Fruit fly (Drosophila melanogaster): ENCODE results near the gene CG31441.

CG31441 gene

dm6 chr3R:11209801-11210402 is 26.2 kb upstream of the CG31441 start, which contains the start of the genes SdhC and Tctp (continued):
- no peak for TF ChIP-seq CrebB (tag; optimal IDR thresholded peaks at IDR 0.05)
- TF ChIP-seq Antp (GFP tag; optimal IDR thresholded peaks at IDR 0.05) = peak; percentile 22
- no peak for TF ChIP-seq CG6813 (GFP tag; optimal IDR thresholded peaks at IDR 0.05)
- peak; percentile 34 for TF ChIP-seq HmgD (GFP tag; optimal IDR thresholded peaks at IDR 0.05)
- no peak for TF ChIP-seq btn (GFP tag; optimal IDR thresholded peaks at IDR 0.05)
- TF ChIP-seq CG4360 (GFP tag; IDR thresholded peaks at IDR 0.05) = no peak
- peak; percentile 51 for TF ChIP-seq CG15269 (tag; optimal IDR thresholded peaks at IDR 0.05)
- TF ChIP-seq ase (GFP tag; IDR thresholded peaks at IDR 0.05) = no peak
- TF ChIP-seq CG8944 (GFP tag; optimal IDR thresholded peaks at IDR 0.05) = no peak
- peak; percentile 73 for TF ChIP-seq CG2120 (GFP tag; optimal IDR thresholded peaks at IDR 0.05)
- no peak for TF ChIP-seq CG4707 (GFP tag; optimal IDR thresholded peaks at IDR 0.05)
- TF ChIP-seq schlank (tag; optimal IDR thresholded peaks at IDR 0.05) = no peak
- peak; percentile 9 for TF ChIP-seq dmrt99B (tag; optimal IDR thresholded peaks at IDR 0.05)
- TF ChIP-seq tio (GFP tag; optimal IDR thresholded peaks at IDR 0.05) = no peak
- TF ChIP-seq CG2202 (tag; optimal IDR thresholded peaks at IDR 0.05) = peak; percentile 14
- peak; percentile 23; the same call in 1 of the 3 replicates for TF ChIP-seq ci (GFP tag; IDR thresholded peaks at IDR 0.05)
- peak; percentile 46 for TF ChIP-seq Abd-B (GFP tag; optimal IDR thresholded peaks at IDR 0.05)
- TF ChIP-seq CG1832 (GFP tag; optimal IDR thresholded peaks at IDR 0.05) = no peak
- TF ChIP-seq Bdp1 (GFP tag; optimal IDR thresholded peaks at IDR 0.05) = no peak
- TF ChIP-seq emc (GFP tag; optimal IDR thresholded peaks at IDR 0.05) = no peak
- TF ChIP-seq CG6272 (GFP tag; IDR thresholded peaks at IDR 0.05) = 0 out of 2 replicates have a peak, but pooled peaks have one; percentile 33
- TF ChIP-seq Atf6 (GFP tag; IDR thresholded peaks at IDR 0.05) = no peak
- peak; percentile 33 for TF ChIP-seq CG7556 (GFP tag; optimal IDR thresholded peaks at IDR 0.05)
- peak; percentile 32 for TF ChIP-seq unpg (GFP tag; optimal IDR thresholded peaks at IDR 0.05)
- peak; percentile 72 for TF ChIP-seq Max (GFP tag; optimal IDR thresholded peaks at IDR 0.05)
- peak; percentile 44 for TF ChIP-seq lilli (GFP tag; optimal IDR thresholded peaks at IDR 0.05)
- TF ChIP-seq CG10321 (GFP tag; IDR thresholded peaks at IDR 0.05) = peak; percentile 8; the same call in 1 of the 2 replicates
- TF ChIP-seq gt (GFP tag; IDR thresholded peaks at IDR 0.05) = no peak
- no peak for TF ChIP-seq CG14050 (GFP tag; IDR thresholded peaks at IDR 0.05)
- no peak for TF ChIP-seq fd3F (GFP tag; optimal IDR thresholded peaks at IDR 0.05)
- no peak for TF ChIP-seq CG7357 (GFP tag; IDR thresholded peaks at IDR 0.05)
- TF ChIP-seq mirr (GFP tag; optimal IDR thresholded peaks at IDR 0.05) = peak; percentile 27
- peak; percentile 40 for TF ChIP-seq CG13123 (GFP tag; optimal IDR thresholded peaks at IDR 0.05)
- TF ChIP-seq slp2 (GFP tag; optimal IDR thresholded peaks at IDR 0.05) = no peak
- TF ChIP-seq Sry-δ (GFP tag; optimal IDR thresholded peaks at IDR 0.05) = peak; percentile 72
- peak; percentile 54 for TF ChIP-seq sug (tag; optimal IDR thresholded peaks at IDR 0.05)
- peak; percentile 40 for TF ChIP-seq CG9817 (tag; optimal IDR thresholded peaks at IDR 0.05)
- TF ChIP-seq CG11398 (GFP tag; optimal IDR thresholded peaks at IDR 0.05) = no peak
- peak; percentile 27 for TF ChIP-seq pfk (GFP tag; optimal IDR thresholded peaks at IDR 0.05)
- TF ChIP-seq CG7987 (GFP tag; optimal IDR thresholded peaks at IDR 0.05) = no peak
- no peak for TF ChIP-seq HLH3B (GFP tag; IDR thresholded peaks at IDR 0.05)
- peak; percentile 77 for TF ChIP-seq CG12391 (tag; optimal IDR thresholded peaks at IDR 0.05)
- TF ChIP-seq Doc2 (GFP tag; IDR thresholded peaks at IDR 0.05) = no peak
- no peak for TF ChIP-seq Jarid2 (GFP tag; optimal IDR thresholded peaks at IDR 0.05)
- TF ChIP-seq MTF-1 (GFP tag; optimal IDR thresholded peaks at IDR 0.05; ENCODE audit: borderline replicate concordance) = no peak
- TF ChIP-seq Awh (GFP tag; IDR thresholded peaks at IDR 0.05) = 0 out of 2 replicates have a peak, but pooled peaks have one; percentile 26
- TF ChIP-seq stwl (tag; optimal IDR thresholded peaks at IDR 0.05) = peak; percentile 62
- no peak for TF ChIP-seq D (optimal IDR thresholded peaks at IDR 0.05)
- no peak for TF ChIP-seq D (GFP tag; optimal IDR thresholded peaks at IDR 0.05)
- TF ChIP-seq ham (GFP tag; IDR thresholded peaks at IDR 0.05) = no peak
- peak; percentile 38 for TF ChIP-seq shn (GFP tag; optimal IDR thresholded peaks at IDR 0.05)

Data from whole organism, embryonic.